Fruit fly (Drosophila melanogaster): Measurements from ENCODE around the gene Scp2.
A peak's percentile ranks its signal among the peaks of the same experiment; 100 is the strongest.

Gene Scp2

DNA sequence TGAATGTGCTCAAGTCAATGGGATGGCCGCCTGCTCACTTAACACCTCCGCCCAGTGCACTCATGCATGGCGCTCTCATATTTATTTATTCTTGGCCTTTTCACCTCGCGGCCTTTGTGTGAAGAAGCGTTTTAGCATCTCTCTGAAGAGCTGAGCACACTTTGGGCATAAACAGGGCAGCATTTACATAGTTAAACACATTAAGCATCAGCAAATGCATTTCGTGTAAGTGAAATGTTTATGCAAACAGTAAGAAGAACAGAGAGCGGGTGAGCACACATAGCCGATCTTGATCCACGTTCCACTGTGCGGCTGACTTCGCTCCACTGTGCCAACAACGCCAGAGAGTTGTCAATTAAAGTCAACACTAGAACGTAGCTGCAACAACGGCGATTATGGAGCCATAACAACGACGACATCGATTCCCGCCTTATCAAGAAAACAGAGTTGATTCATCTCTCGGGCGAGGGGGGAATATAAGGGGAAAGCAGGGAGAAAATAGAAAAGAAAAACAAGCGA, 58.8 kb downstream of the Scp2 start (continued):
- TF ChIP-seq Ravus (GFP tag; IDR thresholded peaks at IDR 0.05), result no peak
- peak; percentile 22 for TF ChIP-seq sug (tag; optimal IDR thresholded peaks at IDR 0.05)
- no peak for TF ChIP-seq pzg (GFP tag; optimal IDR thresholded peaks at IDR 0.05)
- TF ChIP-seq pita (GFP tag; optimal IDR thresholded peaks at IDR 0.05), result no peak
- TF ChIP-seq ro (GFP tag; IDR thresholded peaks at IDR 0.05), result peak; percentile 6; the same call in 1 of the 2 replicates
- TF ChIP-seq Dip3 (GFP tag; optimal IDR thresholded peaks at IDR 0.05), result no peak
- no peak for TF ChIP-seq CG15073 (GFP tag; optimal IDR thresholded peaks at IDR 0.05)
- peak; percentile 93 for TF ChIP-seq sens (GFP tag)
- no peak for TF ChIP-seq kah (GFP tag; optimal IDR thresholded peaks at IDR 0.05)
- no peak for TF ChIP-seq al (GFP tag; IDR thresholded peaks at IDR 0.05)
- TF ChIP-seq kni (GFP tag; optimal IDR thresholded peaks at IDR 0.05), result peak; percentile 98
- no peak for TF ChIP-seq btn (GFP tag; optimal IDR thresholded peaks at IDR 0.05)
- TF ChIP-seq CG33557 (GFP tag; optimal IDR thresholded peaks at IDR 0.05), result peak; percentile 77
- 0 out of 3 replicates have a peak, but pooled peaks have one; percentile 54 for TF ChIP-seq CG3726 (GFP tag; IDR thresholded peaks at IDR 0.05)
- peak; percentile 61; the same call in 2 of the 3 replicates for TF ChIP-seq zfh1 (GFP tag; IDR thresholded peaks at IDR 0.05)
- TF ChIP-seq NFAT (GFP tag; IDR thresholded peaks at IDR 0.05), result no peak
- TF ChIP-seq Sry-δ (GFP tag; optimal IDR thresholded peaks at IDR 0.05), result no peak
- no peak for TF ChIP-seq CG12299 (tag; optimal IDR thresholded peaks at IDR 0.05)
- TF ChIP-seq esg (GFP tag; conservative IDR thresholded peaks at IDR 0.05), result no peak
- TF ChIP-seq chinmo (GFP tag; IDR thresholded peaks at IDR 0.05; ENCODE audit: partially characterized antibody), result 0 out of 4 replicates have a peak, but pooled peaks have one; percentile 55
- peak; percentile 15 for TF ChIP-seq CG33213 (GFP tag; optimal IDR thresholded peaks at IDR 0.05)
- peak; percentile 81 for TF ChIP-seq crol (GFP tag; IDR thresholded peaks at IDR 0.05)
- no peak for TF ChIP-seq pb (GFP tag; optimal IDR thresholded peaks at IDR 0.05)
- no peak for TF ChIP-seq E2f2 (GFP tag; IDR thresholded peaks at IDR 0.05)
- no peak for TF ChIP-seq eve (GFP tag; optimal IDR thresholded peaks at IDR 0.05)
- no peak for TF ChIP-seq sens-2 (GFP tag; IDR thresholded peaks at IDR 0.05)
- peak; percentile 56 for TF ChIP-seq CG18619 (GFP tag; optimal IDR thresholded peaks at IDR 0.05)
- TF ChIP-seq GATAe (GFP tag; conservative IDR thresholded peaks at IDR 0.05), result no peak
- no peak for TF ChIP-seq scrt (GFP tag; optimal IDR thresholded peaks at IDR 0.05)
- TF ChIP-seq CG14710 (tag; optimal IDR thresholded peaks at IDR 0.05), result peak; percentile 92
- no peak for TF ChIP-seq CG3281 (GFP tag; optimal IDR thresholded peaks at IDR 0.05)
- peak; percentile 56 for TF ChIP-seq tap (tag; optimal IDR thresholded peaks at IDR 0.05)
- no peak for TF ChIP-seq Max (GFP tag; optimal IDR thresholded peaks at IDR 0.05)
- TF ChIP-seq CG8089 (GFP tag; optimal IDR thresholded peaks at IDR 0.05), result peak; percentile 22
- no peak for TF ChIP-seq CG43689 (GFP tag; IDR thresholded peaks at IDR 0.05)
- TF ChIP-seq CG12104 (GFP tag; optimal IDR thresholded peaks at IDR 0.05), result peak; percentile 63
- TF ChIP-seq CG5180 (GFP tag; optimal IDR thresholded peaks at IDR 0.05), result no peak
- no peak for TF ChIP-seq Mrtf (GFP tag; IDR thresholded peaks at IDR 0.05)
- TF ChIP-seq CG11695 (GFP tag; IDR thresholded peaks at IDR 0.05), result 0 out of 3 replicates have a peak, but pooled peaks have one; percentile 10
- TF ChIP-seq CG17359 (tag; optimal IDR thresholded peaks at IDR 0.05), result peak; percentile 28
- peak; percentile 65 for TF ChIP-seq CG5245 (GFP tag; optimal IDR thresholded peaks at IDR 0.05)
- no peak for TF ChIP-seq Nf-YC (tag; optimal IDR thresholded peaks at IDR 0.05)
- TF ChIP-seq pho (GFP tag; optimal IDR thresholded peaks at IDR 0.05), result no peak
- no peak for TF ChIP-seq gfzf (GFP tag; optimal IDR thresholded peaks at IDR 0.05)
- no peak for TF ChIP-seq CG12769 (tag; optimal IDR thresholded peaks at IDR 0.05)
- no peak for TF ChIP-seq ham (GFP tag; IDR thresholded peaks at IDR 0.05)
- no peak for TF ChIP-seq CG9932 (GFP tag; IDR thresholded peaks at IDR 0.05)
- TF ChIP-seq CG11093 (GFP tag; IDR thresholded peaks at IDR 0.05), result 0 out of 3 replicates have a peak, but pooled peaks have one; percentile 31
- no peak for TF ChIP-seq rib (GFP tag; IDR thresholded peaks at IDR 0.05)
- TF ChIP-seq cato (GFP tag; optimal IDR thresholded peaks at IDR 0.05; ENCODE audit: borderline replicate concordance), result no peak
- TF ChIP-seq PHDP (tag; optimal IDR thresholded peaks at IDR 0.05), result peak; percentile 36
- no peak for TF ChIP-seq CG9876 (GFP tag; optimal IDR thresholded peaks at IDR 0.05)
